Worm (Caenorhabditis elegans) whole organism, midembryonic: ENCODE data around the gene T02D1.9.

Experiments
- T22C8.4 ChIP-seq: fragments of 200-800 bp; sonication (Bioruptor generic); IDR thresholded peaks from 2 replicates; pipeline ENCODE4 v1.3.6; 2022; ENCODE audit warnings: missing genetic modification characterization, missing compliant biosample characterization
- flt-1 ChIP-seq: fragments of 200-800 bp; sonication (Bioruptor generic); IDR thresholded peaks from 2 replicates; pipeline ENCODE4 v1.3.6; 2022; ENCODE audit warnings: missing genetic modification characterization, missing compliant biosample characterization
- klf-2 ChIP-seq: fragments of 200-800 bp; sonication (Bioruptor generic); conservative IDR thresholded peaks from 2 replicates; pipeline ENCODE4 v1.3.6; 2022; ENCODE audit warnings: missing genetic modification reagents, missing genetic modification characterization, missing compliant biosample characterization
- ref-1 ChIP-seq: fragments of 200-800 bp; sonication (Bioruptor generic); conservative IDR thresholded peaks from 2 replicates; pipeline ENCODE4 v1.3.6; 2022; ENCODE audit warnings: missing genetic modification reagents, missing genetic modification characterization, missing compliant biosample characterization
- tab-1 ChIP-seq: fragments of 200-800 bp; sonication (Bioruptor generic); IDR thresholded peaks from 2 replicates; pipeline ENCODE4 v1.3.6; 2022; ENCODE audit warnings: missing genetic modification characterization, missing compliant biosample characterization
- ztf-23 ChIP-seq: fragments of 200-800 bp; sonication (Bioruptor generic); IDR thresholded peaks from 2 replicates; pipeline ENCODE4 v1.3.6; 2022; ENCODE audit warnings: missing genetic modification reagents, missing genetic modification characterization, missing compliant biosample characterization
- ztf-29 ChIP-seq: fragments of 200-800 bp; sonication (Bioruptor generic); IDR thresholded peaks from 2 replicates; pipeline ENCODE4 v1.3.6; 2022; ENCODE audit warnings: missing genetic modification reagents, missing genetic modification characterization, missing compliant biosample characterization

DNA sequence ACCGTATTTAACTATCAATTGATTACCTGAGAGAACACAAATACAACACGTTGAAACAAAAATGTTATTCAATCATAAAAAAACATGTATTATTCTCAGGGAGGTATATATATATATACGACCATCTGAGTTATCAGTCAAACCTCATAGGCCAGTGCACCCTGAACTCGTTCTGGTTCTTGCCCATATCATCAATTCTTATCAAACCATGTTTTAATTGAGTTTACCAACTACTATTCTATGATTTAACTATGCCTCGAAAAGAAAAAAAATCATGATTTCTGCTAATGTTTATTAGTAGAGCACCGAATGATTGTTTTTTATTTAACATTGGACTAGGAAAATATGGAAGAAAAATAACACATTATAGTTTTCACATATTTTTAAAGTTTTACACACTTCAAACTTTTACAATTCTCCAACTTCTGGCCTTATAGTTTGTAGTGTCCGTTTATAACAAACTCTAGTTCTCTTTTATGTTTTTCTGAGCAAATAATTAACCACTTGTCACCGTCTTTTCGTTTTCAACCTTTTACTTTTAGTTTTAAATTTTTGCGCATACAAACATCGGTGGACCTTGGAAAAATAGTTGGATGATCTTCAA is 24.9 kb upstream of the T02D1.9 start:
- no peak for TF ChIP-seq T22C8.4 (GFP tag; lab: Robert Waterston, UW)
- TF ChIP-seq ztf-29 = no peak
- TF ChIP-seq klf-2 (GFP tag; lab: Robert Waterston, UW) = no peak
- TF ChIP-seq tab-1 (GFP tag; lab: Robert Waterston, UW) = no peak
- no peak for TF ChIP-seq ref-1 (GFP tag; lab: Robert Waterston, UW)
- TF ChIP-seq ztf-23 (GFP tag; lab: Robert Waterston, UW) = no peak
- TF ChIP-seq flt-1 (GFP tag; lab: Robert Waterston, UW) = no peak
